Worm (Caenorhabditis elegans) whole organism, L1 larva: ENCODE measurements around the gene R02F2.10.
A peak's percentile ranks its signal among the peaks of the same experiment; 100 is the strongest.

ENCODE experiments used
- F16B12.6 ChIP-seq: fragments of 150-350 bp; optimal IDR thresholded peaks from 2 replicates; lab custom pipeline; 2014; ENCODE audit warnings: missing biosample characterization, missing genetic modification characterization
- alr-1 ChIP-seq: fragments of 200-800 bp; sonication (Bioruptor generic); optimal IDR thresholded peaks from 2 replicates; lab custom pipeline; 2018; ENCODE audit warnings: borderline replicate concordance, mild to moderate bottlenecking, missing genetic modification characterization, missing compliant biosample characterization
- aly-2 ChIP-seq: fragments of 150-350 bp; optimal IDR thresholded peaks from 2 replicates; lab custom pipeline; 2014; ENCODE audit warnings: missing biosample characterization, missing genetic modification characterization
- ama-1 ChIP-seq: fragments of 150-350 bp; optimal IDR thresholded peaks from 2 replicates; lab custom pipeline; 2014
- ceh-63 ChIP-seq: fragments of 200-800 bp; sonication (Bioruptor generic); optimal IDR thresholded peaks from 2 replicates; lab custom pipeline; 2018; ENCODE audit warnings: mild to moderate bottlenecking, missing genetic modification characterization, missing compliant biosample characterization
- ceh-8 ChIP-seq: fragments of 200-800 bp; sonication (Bioruptor generic); optimal IDR thresholded peaks from 2 replicates; lab custom pipeline; 2018; ENCODE audit warnings: mild to moderate bottlenecking, missing genetic modification characterization, moderate library complexity, missing compliant biosample characterization
- efl-1 ChIP-seq, 4 experiments: fragments of 150-350 bp; optimal IDR thresholded peaks in 3 of 4; peaks in 1 of 4; 1 replicate in 1 of 4; 2 replicates in 3 of 4; lab custom pipeline; 2014; ENCODE audit warnings: missing biosample characterization in 2 of 4, missing genetic modification characterization in 2 of 4, missing genetic modification reagents in 2 of 4
- egl-13 ChIP-seq: sonication (generic microtip); optimal IDR thresholded peaks from 2 replicates; lab custom pipeline; 2016; ENCODE audit warnings: missing genotype, missing genetic modification reagents, missing genetic modification characterization, missing compliant biosample characterization
- elt-2 ChIP-seq: sonication (generic microtip); optimal IDR thresholded peaks from 2 replicates; lab custom pipeline; 2016; ENCODE audit warnings: missing genetic modification characterization, mild to moderate bottlenecking, inconsistent platforms, missing compliant biosample characterization, missing genetic modification reagents
- fkh-8 ChIP-seq: sonication (generic microtip); optimal IDR thresholded peaks from 2 replicates; lab custom pipeline; 2016; ENCODE audit warnings: mild to moderate bottlenecking, missing genetic modification characterization, missing compliant biosample characterization
- grh-1 ChIP-seq: fragments of 200-800 bp; sonication (Bioruptor generic); IDR thresholded peaks from 2 replicates; pipeline ENCODE4 v1.3.6; 2022; ENCODE audit warnings: missing genetic modification reagents, missing genetic modification characterization, missing compliant biosample characterization
- lin-15B ChIP-seq: fragments of 150-350 bp; sonication (generic microtip); optimal IDR thresholded peaks from 3 replicates; lab custom pipeline; 2014; ENCODE audit warnings: missing biosample characterization, missing genetic modification characterization
- lin-35 ChIP-seq, 2 experiments: fragments of 150-350 bp; optimal IDR thresholded peaks; 2 replicates each; lab custom pipeline; 2014; ENCODE audit warnings: missing biosample characterization in 2 of 2, missing genetic modification characterization in 2 of 2, missing genetic modification reagents in 2 of 2
- lin-39 ChIP-seq: fragments of 150-350 bp; optimal IDR thresholded peaks from 2 replicates; lab custom pipeline; 2014; ENCODE audit warnings: missing biosample characterization, missing genetic modification reagents, missing genetic modification characterization
- lir-3 ChIP-seq: sonication (generic microtip); optimal IDR thresholded peaks from 2 replicates; lab custom pipeline; 2016; ENCODE audit warnings: mild to moderate bottlenecking, missing genetic modification characterization, moderate library complexity, missing compliant biosample characterization; ENCODE audit not compliant: poor library complexity
- nhr-19 ChIP-seq: fragments of 200-800 bp; sonication (Bioruptor generic); conservative IDR thresholded peaks from 2 replicates; pipeline ENCODE4 v1.3.6; 2022; ENCODE audit warnings: missing genetic modification characterization, missing compliant biosample characterization
- nhr-20 ChIP-seq: sonication (generic microtip); optimal IDR thresholded peaks from 2 replicates; lab custom pipeline; 2016; ENCODE audit warnings: mild to moderate bottlenecking, missing genetic modification characterization, missing compliant biosample characterization
- nhr-47 ChIP-seq: sonication (generic microtip); optimal IDR thresholded peaks from 2 replicates; lab custom pipeline; 2016; ENCODE audit warnings: mild to moderate bottlenecking, missing genetic modification characterization, moderate library complexity, missing compliant biosample characterization
- nhr-71 ChIP-seq: sonication (generic microtip); optimal IDR thresholded peaks from 2 replicates; lab custom pipeline; 2016; ENCODE audit warnings: mild to moderate bottlenecking, missing genetic modification characterization, moderate library complexity, missing compliant biosample characterization
- nhr-77 ChIP-seq: fragments of 150-350 bp; optimal IDR thresholded peaks from 2 replicates; lab custom pipeline; 2014; ENCODE audit warnings: missing biosample characterization, missing genetic modification characterization
- nhr-85 ChIP-seq: sonication (generic microtip); peaks from one replicate; lab custom pipeline; 2016; ENCODE audit warnings: missing genetic modification characterization, inconsistent platforms, missing compliant biosample characterization
- nhr-90 ChIP-seq: sonication (generic microtip); optimal IDR thresholded peaks from 2 replicates; lab custom pipeline; 2016; ENCODE audit warnings: mild to moderate bottlenecking, missing genetic modification characterization, missing compliant biosample characterization; ENCODE audit not compliant: poor library complexity
- pag-3 ChIP-seq: sonication (generic microtip); optimal IDR thresholded peaks from 2 replicates; lab custom pipeline; 2017; ENCODE audit warnings: missing genetic modification characterization, mild to moderate bottlenecking, missing compliant biosample characterization, antibody characterized with exemption, borderline replicate concordance; ENCODE audit not compliant: insufficient read depth
- pax-3 ChIP-seq: fragments of 200-800 bp; sonication (Bioruptor generic); optimal IDR thresholded peaks from 2 replicates; lab custom pipeline; 2018; ENCODE audit warnings: mild to moderate bottlenecking, missing genetic modification characterization, moderate library complexity, missing compliant biosample characterization
- skn-1 ChIP-seq: fragments of 150-350 bp; optimal IDR thresholded peaks from 2 replicates; lab custom pipeline; 2014; ENCODE audit warnings: missing biosample characterization, missing genetic modification characterization
- snu-23 ChIP-seq: sonication (generic microtip); optimal IDR thresholded peaks from 2 replicates; lab custom pipeline; 2016; ENCODE audit warnings: missing genetic modification characterization, missing compliant biosample characterization
- sox-4 ChIP-seq: sonication (generic microtip); optimal IDR thresholded peaks from 2 replicates; lab custom pipeline; 2016; ENCODE audit warnings: missing genetic modification characterization, missing compliant biosample characterization
- swsn-7 ChIP-seq: sonication (generic microtip); optimal IDR thresholded peaks from 2 replicates; lab custom pipeline; 2016; ENCODE audit warnings: missing genetic modification characterization, missing compliant biosample characterization
- unc-30 ChIP-seq: sonication (generic microtip); optimal IDR thresholded peaks from 2 replicates; lab custom pipeline; 2017; ENCODE audit warnings: missing biosample characterization, missing genetic modification characterization
- unc-98 ChIP-seq: fragments of 200-800 bp; sonication (Bioruptor generic); IDR thresholded peaks from 2 replicates; pipeline ENCODE4 v1.3.6; 2022; ENCODE audit warnings: missing genetic modification characterization, missing compliant biosample characterization
- ztf-11 ChIP-seq, 2 experiments: sonication (generic microtip); optimal IDR thresholded peaks; 2 replicates each; lab custom pipeline; 2016 to 2017; ENCODE audit warnings: missing genetic modification characterization in 2 of 2, missing biosample characterization in 1 of 2, missing compliant biosample characterization in 1 of 2
- ztf-4 ChIP-seq: fragments of 150-350 bp; optimal IDR thresholded peaks from 2 replicates; lab custom pipeline; 2014; ENCODE audit warnings: missing biosample characterization, missing genetic modification characterization

The R02F2.10 gene

ce11 chrIII:5504725-5505473, 26.8 kb downstream of the R02F2.10 start:
- TF ChIP-seq nhr-85 (tag; lab: Kevin White, UChicago) (peak; percentile 64), efl-1 (optimal IDR thresholded peaks at IDR 0.05; lab: Kevin White, UChicago) (no peak), efl-1 (GFP tag; optimal IDR thresholded peaks at IDR 0.05 in 1 of 2; lab: Kevin White, UChicago) (peak in 1 of 2 experiments; percentile 92), elt-2 (tag; lab: Kevin White, UChicago) (no peak), ama-1 (lab: Kevin White, UChicago) (peak; percentile 7)

- no peak for TF ChIP-seq efl-1 (optimal IDR thresholded peaks at IDR 0.05; lab: Kevin White, UChicago)
- TF ChIP-seq efl-1 (GFP tag; optimal IDR thresholded peaks at IDR 0.05 in 1 of 2; lab: Kevin White, UChicago) = peak in 1 of 2 experiments; percentile 90
- TF ChIP-seq lir-3 (tag; lab: Kevin White, UChicago) = peak; percentile 5
- TF ChIP-seq aly-2 = peak; percentile 76
- TF ChIP-seq F16B12.6 (tag; lab: Kevin White, UChicago) = no peak
- no peak for TF ChIP-seq pag-3
These were observed 27.4 kb downstream of the R02F2.10 start for ce11 chrIII:5505474-5506022.

DNA sequence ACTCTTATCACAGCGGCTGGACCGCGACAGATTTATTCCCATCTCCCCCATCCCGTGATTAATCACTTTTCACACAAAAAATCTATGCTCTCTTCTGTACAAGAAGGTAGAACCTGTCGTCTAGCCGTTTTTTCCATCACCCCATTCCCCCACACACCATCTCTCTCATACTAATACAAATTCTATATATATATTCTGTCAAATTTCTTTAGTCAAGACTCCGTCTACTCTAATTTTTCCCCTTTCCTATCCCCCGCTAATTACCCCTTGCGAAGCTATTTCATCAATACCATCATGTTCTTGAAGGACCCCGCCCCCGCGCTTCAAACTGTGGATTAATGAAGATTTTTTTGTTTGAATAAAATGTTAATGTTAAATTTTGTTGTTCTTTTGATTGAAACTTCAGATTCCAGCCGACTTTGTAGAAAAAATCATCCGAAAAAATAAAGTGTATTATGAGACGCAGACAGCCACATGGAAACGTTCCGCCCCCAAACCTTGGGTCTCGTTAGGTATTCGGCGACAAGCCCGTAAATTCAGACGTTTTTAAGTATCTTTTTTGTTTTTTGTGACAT, 28.0 kb downstream of the R02F2.10 start:
- TF ChIP-seq unc-30 (tag; lab: Kevin White, UChicago) (no peak), fkh-8 (peak; percentile 40), ztf-4 (tag; lab: Kevin White, UChicago) (peak; percentile 33), ztf-11 (tag; optimal IDR thresholded peaks at IDR 0.05; lab: Kevin White, UChicago) (no peak), nhr-19 (peak; percentile 33), egl-13 (no peak), snu-23 (GFP tag; lab: Kevin White, UChicago) (peak; percentile 52), skn-1 (tag; lab: Kevin White, UChicago) (no peak), lin-35 (GFP tag; optimal IDR thresholded peaks at IDR 0.05; lab: Kevin White, UChicago) (peak in 1 of 2 experiments; percentile 21), grh-1 (GFP tag; lab: Robert Waterston, UW) (peak; percentile 55), ceh-63 (no peak), nhr-85 (tag; lab: Kevin White, UChicago) (peak; percentile 82), nhr-77 (tag; lab: Kevin White, UChicago) (no peak), nhr-71 (tag; lab: Kevin White, UChicago) (peak; percentile 51), nhr-47 (peak; percentile 55), pax-3 (tag; lab: Kevin White, UChicago) (no peak), swsn-7 (tag; lab: Kevin White, UChicago) (peak; percentile 14), nhr-20 (tag; lab: Kevin White, UChicago) (peak; percentile 26), lin-15B (tag; lab: Kevin White, UChicago) (no peak), sox-4 (tag; lab: Kevin White, UChicago) (peak; percentile 9), lin-39 (tag; lab: Kevin White, UChicago) (no peak), efl-1 (optimal IDR thresholded peaks at IDR 0.05; lab: Kevin White, UChicago) (peak in 1 of 2 experiments; percentile 21), efl-1 (GFP tag; optimal IDR thresholded peaks at IDR 0.05 in 1 of 2; lab: Kevin White, UChicago) (peak in 1 of 2 experiments; percentile 92), elt-2 (tag; lab: Kevin White, UChicago) (peak; percentile 61), alr-1 (tag; lab: Kevin White, UChicago) (no peak), nhr-90 (tag; lab: Kevin White, UChicago) (peak; percentile 54), ama-1 (lab: Kevin White, UChicago) (peak; percentile 97)

DNA sequence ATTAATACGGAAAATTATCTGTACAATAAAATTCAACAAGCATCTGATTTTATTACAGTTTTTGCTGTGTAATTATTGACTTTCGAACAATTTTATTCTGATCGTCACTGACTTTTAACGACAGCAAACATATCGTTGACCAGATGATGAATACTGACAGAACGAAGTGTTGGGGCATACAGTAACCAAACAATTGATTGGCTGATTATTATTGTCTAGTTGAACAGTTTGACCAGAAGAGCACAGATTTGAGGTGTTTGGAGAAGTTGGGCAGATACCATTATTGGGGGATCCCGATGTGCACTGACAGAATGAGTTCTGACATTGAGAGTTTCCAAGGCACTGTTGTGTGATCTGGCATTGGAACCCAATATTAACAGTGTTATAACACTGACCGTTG, 28.8 kb downstream of the R02F2.10 start:
- TF ChIP-seq ceh-8 (GFP tag; lab: Kevin White, UChicago) (no peak), unc-98 (GFP tag; lab: Robert Waterston, UW) (no peak), lir-3 (tag; lab: Kevin White, UChicago) (no peak), efl-1 (optimal IDR thresholded peaks at IDR 0.05; lab: Kevin White, UChicago) (no peak), efl-1 (GFP tag; optimal IDR thresholded peaks at IDR 0.05 in 1 of 2; lab: Kevin White, UChicago) (peak in 1 of 2 experiments; percentile 92)
- TF ChIP-seq, all 84 proteins: peak for 1
